Fruit fly (Drosophila melanogaster) whole organism, adult: ENCODE results near the gene CG6041.

Source experiments
- CG11617 ChIP-seq: fragments of 200-800 bp; sonication (Bioruptor generic); optimal IDR thresholded peaks from 2 replicates; lab custom pipeline; 2017; ENCODE audit warnings: mild to moderate bottlenecking, missing biosample characterization, missing genetic modification reagents, missing genetic modification characterization
- CG12768 ChIP-seq: fragments of 200-800 bp; sonication (Bioruptor generic); optimal IDR thresholded peaks from 2 replicates; lab custom pipeline; 2017; ENCODE audit warnings: missing biosample characterization, missing genetic modification characterization, mild to moderate bottlenecking, moderate library complexity, missing genetic modification reagents
- CG14711 ChIP-seq: fragments of 200-800 bp; sonication (Bioruptor generic); optimal IDR thresholded peaks from 2 replicates; lab custom pipeline; 2018; ENCODE audit warnings: missing biosample characterization, mild to moderate bottlenecking, missing genetic modification characterization, moderate library complexity
- CG1620 ChIP-seq: fragments of 200-800 bp; sonication (Bioruptor generic); optimal IDR thresholded peaks from 2 replicates; lab custom pipeline; 2016; ENCODE audit warnings: missing biosample characterization, missing genetic modification characterization
- CG33017 ChIP-seq: fragments of 200-800 bp; sonication (Bioruptor generic); optimal IDR thresholded peaks from 2 replicates; lab custom pipeline; 2018; ENCODE audit warnings: missing biosample characterization, mild to moderate bottlenecking, missing genetic modification characterization, moderate library complexity
- CG5204 ChIP-seq: fragments of 200-800 bp; sonication (Bioruptor generic); optimal IDR thresholded peaks from 2 replicates; lab custom pipeline; 2016; ENCODE audit warnings: missing biosample characterization, missing genetic modification characterization
- CG7045 ChIP-seq: fragments of 200-800 bp; sonication (Bioruptor generic); optimal IDR thresholded peaks from 2 replicates; lab custom pipeline; 2017; ENCODE audit warnings: missing biosample characterization, mild to moderate bottlenecking, missing genetic modification characterization
- CG7101 ChIP-seq: fragments of 200-800 bp; sonication (Bioruptor generic); optimal IDR thresholded peaks from 2 replicates; lab custom pipeline; 2018; ENCODE audit warnings: missing biosample characterization, mild to moderate bottlenecking, missing genetic modification characterization, moderate library complexity
- Clk ChIP-seq: fragments of 200-800 bp; sonication (Bioruptor generic); optimal IDR thresholded peaks from 2 replicates; lab custom pipeline; 2017; ENCODE audit warnings: missing biosample characterization, missing genetic modification characterization
- Crg-1 ChIP-seq: fragments of 200-800 bp; sonication (Bioruptor generic); optimal IDR thresholded peaks from 2 replicates; lab custom pipeline; 2016; ENCODE audit warnings: missing biosample characterization, missing genetic modification characterization
- Hr96 ChIP-seq: fragments of 200-800 bp; sonication (Bioruptor generic); optimal IDR thresholded peaks from 2 replicates; lab custom pipeline; 2016; ENCODE audit warnings: missing biosample characterization, missing genetic modification characterization
- Mnt ChIP-seq: fragments of 200-800 bp; sonication (Bioruptor generic); optimal IDR thresholded peaks from 2 replicates; lab custom pipeline; 2016; ENCODE audit warnings: missing biosample characterization, mild to moderate bottlenecking, missing genetic modification characterization
- bab1 ChIP-seq: fragments of 200-800 bp; sonication (Bioruptor generic); optimal IDR thresholded peaks from 3 replicates; lab custom pipeline; 2019; ENCODE audit warnings: missing biosample characterization, mild to moderate bottlenecking, missing genetic modification characterization, moderate library complexity
- cic ChIP-seq: fragments of 200-800 bp; sonication (Bioruptor generic); optimal IDR thresholded peaks from 2 replicates; lab custom pipeline; 2017; ENCODE audit warnings: missing biosample characterization, mild to moderate bottlenecking, missing genetic modification characterization, moderate library complexity
- cnc ChIP-seq, 2 experiments: fragments of >200 bp; optimal IDR thresholded peaks; 2 replicates each; lab custom pipeline; 2017
- kay ChIP-seq: fragments of 200-800 bp; sonication (Bioruptor generic); peaks from one replicate; lab custom pipeline; 2016; ENCODE audit warnings: missing biosample characterization, missing genetic modification characterization, borderline replicate concordance
- ovo ChIP-seq: fragments of 200-800 bp; sonication (Bioruptor generic); optimal IDR thresholded peaks from 2 replicates; lab custom pipeline; 2016; ENCODE audit warnings: missing biosample characterization, missing genetic modification characterization
- pad ChIP-seq: fragments of 200-800 bp; sonication (Bioruptor generic); optimal IDR thresholded peaks from 3 replicates; lab custom pipeline; 2017; ENCODE audit warnings: missing biosample characterization, missing genetic modification characterization, mild to moderate bottlenecking, moderate library complexity, missing genetic modification reagents
- tj ChIP-seq: fragments of 200-800 bp; sonication (Bioruptor generic); optimal IDR thresholded peaks from 3 replicates; lab custom pipeline; 2017; ENCODE audit warnings: missing biosample characterization, mild to moderate bottlenecking, missing genetic modification characterization, moderate library complexity
- toe ChIP-seq: fragments of 200-800 bp; sonication (Bioruptor generic); optimal IDR thresholded peaks from 2 replicates; lab custom pipeline; 2016; ENCODE audit warnings: missing biosample characterization, missing genetic modification characterization

Gene CG6041

dm6 chrX:5902701-5903100 is 45.3 kb upstream of the CG6041 start:
- TF ChIP-seq Hr96 (no peak), tj (GFP tag; lab: Kevin White, UChicago) (no peak), toe (no peak), pad (GFP tag; lab: Kevin White, UChicago) (no peak), CG33017 (tag; lab: Kevin White, UChicago) (no peak), bab1 (GFP tag; lab: Kevin White, UChicago) (no peak), Crg-1 (GFP tag; lab: Kevin White, UChicago) (no peak), kay (no peak), ovo (no peak), CG5204 (no peak), CG11617 (no peak), cic (GFP tag; lab: Kevin White, UChicago) (no peak), Mnt (GFP tag; lab: Kevin White, UChicago) (no peak)

- TF ChIP-seq Hr96 = no peak
- peak; percentile 71 for TF ChIP-seq cic (GFP tag; lab: Kevin White, UChicago)
- TF ChIP-seq CG7101 (tag; lab: Kevin White, UChicago) = no peak
- no peak for TF ChIP-seq CG11617
- TF ChIP-seq cnc (optimal IDR thresholded peaks at IDR 0.05; lab: Kevin White, UChicago) = no peak
- TF ChIP-seq CG7045 (GFP tag; lab: Kevin White, UChicago) = no peak
- no peak for TF ChIP-seq bab1 (GFP tag; lab: Kevin White, UChicago)
- TF ChIP-seq CG33017 (tag; lab: Kevin White, UChicago) = no peak
- no peak for TF ChIP-seq toe
- TF ChIP-seq CG12768 (GFP tag; lab: Kevin White, UChicago) = no peak
- no peak for TF ChIP-seq Clk
- no peak for TF ChIP-seq CG14711 (tag; lab: Kevin White, UChicago)
- peak; percentile 73 for TF ChIP-seq tj (GFP tag; lab: Kevin White, UChicago)
- no peak for TF ChIP-seq CG1620
- no peak for TF ChIP-seq kay
- TF ChIP-seq pad (GFP tag; lab: Kevin White, UChicago) = no peak
- peak; percentile 98 for TF ChIP-seq ovo
- no peak for TF ChIP-seq CG5204
- TF ChIP-seq Mnt (GFP tag; lab: Kevin White, UChicago) = peak; percentile 71
- TF ChIP-seq Crg-1 (GFP tag; lab: Kevin White, UChicago) = no peak
Measured at dm6 chrX:5904377-5905085, 43.4 kb upstream of the CG6041 start.

dm6 chrX:5905086-5905400 is 42.9 kb upstream of the CG6041 start:
- no peak for TF ChIP-seq CG7101 (tag; lab: Kevin White, UChicago)
- TF ChIP-seq kay = no peak
- no peak for TF ChIP-seq CG1620
- TF ChIP-seq pad (GFP tag; lab: Kevin White, UChicago) = no peak
- no peak for TF ChIP-seq toe
- TF ChIP-seq ovo = no peak
- no peak for TF ChIP-seq Crg-1 (GFP tag; lab: Kevin White, UChicago)

dm6 chrX:5905446-5905845 is 42.5 kb upstream of the CG6041 start, which contains the start of gene CG4020:
Gene CG4020, plus strand, starts transcription at chrX:5905746.
- TF ChIP-seq CG14711 (tag; lab: Kevin White, UChicago) = no peak
- TF ChIP-seq cic (GFP tag; lab: Kevin White, UChicago) = no peak
- TF ChIP-seq CG5204 = no peak
- TF ChIP-seq kay = no peak
- no peak for TF ChIP-seq ovo

- TF ChIP-seq CG12768 (GFP tag; lab: Kevin White, UChicago) (peak; percentile 50), Mnt (GFP tag; lab: Kevin White, UChicago) (peak; percentile 64), CG7045 (GFP tag; lab: Kevin White, UChicago) (no peak), ovo (peak; percentile 27), CG14711 (tag; lab: Kevin White, UChicago) (peak; percentile 63), CG5204 (no peak), tj (GFP tag; lab: Kevin White, UChicago) (peak; percentile 32), cic (GFP tag; lab: Kevin White, UChicago) (peak; percentile 16), pad (GFP tag; lab: Kevin White, UChicago) (peak; percentile 64), Hr96 (no peak), toe (no peak), CG11617 (peak; percentile 63), CG7101 (tag; lab: Kevin White, UChicago) (peak; percentile 65), Clk (no peak), CG1620 (peak; percentile 82), Crg-1 (GFP tag; lab: Kevin White, UChicago) (peak; percentile 55), bab1 (GFP tag; lab: Kevin White, UChicago) (peak; percentile 85), cnc (optimal IDR thresholded peaks at IDR 0.05; lab: Kevin White, UChicago) (no peak)
Measured at dm6 chrX:5907916-5908315, 40.0 kb upstream of the CG6041 start, which contains the start of gene CG12236. Gene CG12236, plus strand, starts transcription at chrX:5908135.

dm6 chrX:5914992-5915751 is 32.8 kb upstream of the CG6041 start:
- peak; percentile 2 for TF ChIP-seq CG1620
- TF ChIP-seq bab1 (GFP tag; lab: Kevin White, UChicago) = no peak
- no peak for TF ChIP-seq kay
- no peak for TF ChIP-seq CG7045 (GFP tag; lab: Kevin White, UChicago)
- TF ChIP-seq cic (GFP tag; lab: Kevin White, UChicago) = peak; percentile 61
- peak; percentile 7 for TF ChIP-seq tj (GFP tag; lab: Kevin White, UChicago)
- TF ChIP-seq Mnt (GFP tag; lab: Kevin White, UChicago) = no peak
